Fruit fly (Drosophila melanogaster) whole organism, embryonic: ENCODE data around the gene CG15408.
A peak's percentile ranks its signal among the peaks of the same experiment; 100 is the strongest.

Experiments used
- ATbp ChIP-seq: fragments of 200-800 bp; sonication (Bioruptor generic); optimal IDR thresholded peaks from 2 replicates; lab custom pipeline; 2017; ENCODE audit warnings: missing biosample characterization, mild to moderate bottlenecking, missing genetic modification characterization, missing genetic modification reagents
- Adf1 ChIP-seq: fragments of 200-800 bp; sonication (Bioruptor generic); IDR thresholded peaks from 2 replicates; pipeline ENCODE4 v1.3.6; 2022; ENCODE audit warnings: missing biosample characterization, missing genetic modification characterization
- CG10959 ChIP-seq: fragments of 200-800 bp; sonication (Bioruptor generic); IDR thresholded peaks from 2 replicates; pipeline ENCODE4 v1.3.6; 2022; ENCODE audit warnings: missing biosample characterization, missing genetic modification characterization
- CG11085 ChIP-seq: fragments of 200-800 bp; sonication (Bioruptor generic); IDR thresholded peaks from 2 replicates; pipeline ENCODE4 v1.3.6; 2022; ENCODE audit warnings: missing biosample characterization, missing genetic modification characterization
- CG11093 ChIP-seq: fragments of 200-800 bp; sonication (Bioruptor generic); IDR thresholded peaks from 3 replicates; pipeline ENCODE4 v1.3.6; 2022; ENCODE audit warnings: missing biosample characterization, missing genetic modification characterization
- CG12155 ChIP-seq: fragments of 200-800 bp; sonication (Bioruptor generic); optimal IDR thresholded peaks from 3 replicates; lab custom pipeline; 2016; ENCODE audit warnings: missing biosample characterization, missing genetic modification characterization
- CG15601 ChIP-seq: fragments of 200-800 bp; sonication (Bioruptor generic); optimal IDR thresholded peaks from 3 replicates; lab custom pipeline; 2019; ENCODE audit warnings: missing biosample characterization, mild to moderate bottlenecking, missing genetic modification characterization, moderate library complexity
- CG1603 ChIP-seq: fragments of 200-800 bp; sonication (Bioruptor generic); optimal IDR thresholded peaks from 2 replicates; lab custom pipeline; 2019; ENCODE audit warnings: missing biosample characterization, mild to moderate bottlenecking, missing genetic modification characterization, moderate library complexity
- CG17361 ChIP-seq: fragments of 200-800 bp; sonication (Bioruptor generic); IDR thresholded peaks from 3 replicates; pipeline ENCODE4 v1.3.6; 2022; ENCODE audit warnings: missing biosample characterization, missing genetic modification characterization
- CG3726 ChIP-seq: fragments of 200-800 bp; sonication (Bioruptor generic); IDR thresholded peaks from 3 replicates; pipeline ENCODE4, ENCODE4 v1.3.6; 2022; ENCODE audit warnings: missing biosample characterization, missing genetic modification characterization
- CG4730 ChIP-seq: fragments of 200-800 bp; sonication (Bioruptor generic); IDR thresholded peaks from 2 replicates; pipeline ENCODE4 v1.3.6; 2022; ENCODE audit warnings: missing biosample characterization, missing genetic modification characterization
- CG4854 ChIP-seq: fragments of 200-800 bp; sonication (Bioruptor generic); optimal IDR thresholded peaks from 2 replicates; lab custom pipeline; 2016; ENCODE audit warnings: missing biosample characterization, missing genetic modification characterization, inconsistent platforms
- CG6175 ChIP-seq: fragments of 200-800 bp; sonication (Bioruptor generic); IDR thresholded peaks from 3 replicates; pipeline ENCODE4 v1.3.6; 2022; ENCODE audit warnings: missing biosample characterization, missing genetic modification characterization
- CG7786 ChIP-seq: fragments of 200-800 bp; sonication (Bioruptor generic); optimal IDR thresholded peaks from 2 replicates; lab custom pipeline; 2016; ENCODE audit warnings: missing biosample characterization, missing genetic modification characterization
- CG8388 ChIP-seq: fragments of 200-800 bp; sonication (Bioruptor generic); optimal IDR thresholded peaks from 2 replicates; lab custom pipeline; 2019; ENCODE audit warnings: missing biosample characterization, mild to moderate bottlenecking, missing genetic modification characterization, moderate library complexity
- CG8765 ChIP-seq: fragments of 200-800 bp; sonication (Bioruptor generic); IDR thresholded peaks from 2 replicates; pipeline ENCODE4 v1.3.6; 2022; ENCODE audit warnings: missing biosample characterization, missing genetic modification characterization
- CG9215 ChIP-seq: fragments of 200-800 bp; sonication (Bioruptor generic); IDR thresholded peaks from 2 replicates; pipeline ENCODE4 v1.3.6; 2022; ENCODE audit warnings: missing biosample characterization, missing genetic modification characterization
- D ChIP-seq, 2 experiments: fragments of 200-800 bp in 1 of 2; fragments of >200 bp in 1 of 2; sonication (Bioruptor generic) in 1 of 2; optimal IDR thresholded peaks; 2 replicates in 1 of 2; 3 replicates in 1 of 2; lab custom pipeline; 2017; ENCODE audit warnings: mild to moderate bottlenecking in 1 of 2, missing biosample characterization in 1 of 2, missing genetic modification characterization in 1 of 2, missing genetic modification reagents in 1 of 2
- D19B ChIP-seq: fragments of 200-800 bp; sonication (Bioruptor generic); optimal IDR thresholded peaks from 2 replicates; lab custom pipeline; 2017; ENCODE audit warnings: missing biosample characterization, mild to moderate bottlenecking, missing genetic modification characterization
- Doc3 ChIP-seq: fragments of 200-800 bp; sonication (Bioruptor generic); IDR thresholded peaks from 3 replicates; pipeline ENCODE4 v1.3.6; 2022; ENCODE audit warnings: missing biosample characterization, missing genetic modification characterization; ENCODE audit not compliant: partially characterized antibody
- ERR ChIP-seq: fragments of 200-800 bp; sonication (Bioruptor generic); optimal IDR thresholded peaks from 2 replicates; lab custom pipeline; 2016; ENCODE audit warnings: missing biosample characterization, missing genetic modification characterization
- Ets65A ChIP-seq: fragments of 200-800 bp; sonication (Bioruptor generic); peaks from one replicate; lab custom pipeline; 2016; ENCODE audit warnings: missing biosample characterization, missing genetic modification characterization
- HLH54F ChIP-seq: fragments of 200-800 bp; sonication (Bioruptor generic); optimal IDR thresholded peaks from 3 replicates; lab custom pipeline; 2016; ENCODE audit warnings: missing biosample characterization, missing genetic modification characterization
- HmgZ ChIP-seq: fragments of 200-800 bp; sonication (Bioruptor generic); optimal IDR thresholded peaks from 2 replicates; lab custom pipeline; 2018; ENCODE audit warnings: missing biosample characterization, mild to moderate bottlenecking, missing genetic modification characterization
- Hsf ChIP-seq: fragments of 200-800 bp; sonication (Bioruptor generic); optimal IDR thresholded peaks from 3 replicates; lab custom pipeline; 2016; ENCODE audit warnings: missing biosample characterization, missing genetic modification characterization
- Lhr ChIP-seq: fragments of 200-800 bp; sonication (Bioruptor generic); optimal IDR thresholded peaks from 3 replicates; lab custom pipeline; 2017; ENCODE audit warnings: mild to moderate bottlenecking, missing biosample characterization, missing genetic modification reagents, missing genetic modification characterization
- Med ChIP-seq: fragments of 200-800 bp; sonication (Bioruptor generic); peaks from one replicate; lab custom pipeline; 2016; ENCODE audit warnings: missing biosample characterization, missing genetic modification characterization, mild to moderate bottlenecking, inconsistent platforms, moderate library complexity
- Oaz ChIP-seq: fragments of 200-800 bp; sonication (Bioruptor generic); IDR thresholded peaks from 2 replicates; pipeline ENCODE4 v1.3.6; 2022; ENCODE audit warnings: missing biosample characterization, missing genetic modification characterization
- Pdp1 ChIP-seq, 2 experiments: fragments of 200-800 bp; sonication (Bioruptor generic); optimal IDR thresholded peaks; 3 replicates each; lab custom pipeline; 2016; ENCODE audit warnings: missing biosample characterization in 2 of 2, missing genetic modification characterization in 2 of 2, mild to moderate bottlenecking in 1 of 2, moderate library complexity in 1 of 2
- Tbp ChIP-seq: fragments of >200 bp; optimal IDR thresholded peaks from 2 replicates; lab custom pipeline; 2018; ENCODE audit warnings: missing biosample characterization, missing genetic modification characterization
- Trl ChIP-seq, 3 experiments: fragments of >200 bp in 2 of 3; fragments of 200-800 bp in 1 of 3; sonication (Bioruptor generic) in 1 of 3; optimal IDR thresholded peaks; 2 replicates in 1 of 3; 3 replicates in 2 of 3; lab custom pipeline; 2016 to 2017; ENCODE audit warnings: missing biosample characterization in 1 of 3, missing genetic modification characterization in 1 of 3
- Vsx1 ChIP-seq: fragments of 200-800 bp; sonication (Bioruptor generic); optimal IDR thresholded peaks from 2 replicates; lab custom pipeline; 2017; ENCODE audit warnings: missing biosample characterization, mild to moderate bottlenecking, missing genetic modification characterization, missing genetic modification reagents
- aop ChIP-seq: fragments of 200-800 bp; sonication (Bioruptor generic); IDR thresholded peaks from 2 replicates; pipeline ENCODE4 v1.3.6; 2022; ENCODE audit warnings: missing biosample characterization, missing genetic modification characterization
- br ChIP-seq: fragments of >200 bp; optimal IDR thresholded peaks from 2 replicates; lab custom pipeline; 2017
- cad ChIP-seq: fragments of >200 bp; optimal IDR thresholded peaks from 2 replicates; lab custom pipeline; 2017; ENCODE audit warnings: missing biosample characterization, missing genetic modification characterization
- crol ChIP-seq: fragments of 200-800 bp; sonication (Bioruptor generic); IDR thresholded peaks from 2 replicates; pipeline ENCODE4 v1.3.6; 2022; ENCODE audit warnings: missing biosample characterization, missing genetic modification characterization
- dmrt99B ChIP-seq: fragments of 200-800 bp; sonication (Bioruptor generic); optimal IDR thresholded peaks from 2 replicates; lab custom pipeline; 2018; ENCODE audit warnings: missing biosample characterization, mild to moderate bottlenecking, missing genetic modification characterization, moderate library complexity
- gsb ChIP-seq: fragments of 200-800 bp; sonication (Bioruptor generic); IDR thresholded peaks from 2 replicates; pipeline ENCODE4 v1.3.6; 2022; ENCODE audit warnings: missing biosample characterization, missing genetic modification characterization
- luna ChIP-seq: fragments of 200-800 bp; sonication (Bioruptor generic); optimal IDR thresholded peaks from 2 replicates; lab custom pipeline; 2016; ENCODE audit warnings: missing biosample characterization, missing genetic modification characterization
- maf-S ChIP-seq: fragments of 200-800 bp; sonication (Bioruptor generic); optimal IDR thresholded peaks from 2 replicates; lab custom pipeline; 2016; ENCODE audit warnings: missing biosample characterization, missing genetic modification characterization
- mam ChIP-seq: fragments of 200-800 bp; sonication (Bioruptor generic); optimal IDR thresholded peaks from 3 replicates; lab custom pipeline; 2016; ENCODE audit warnings: missing biosample characterization, missing genetic modification characterization
- pros ChIP-seq: fragments of 200-800 bp; sonication (Bioruptor generic); optimal IDR thresholded peaks from 3 replicates; lab custom pipeline; 2019; ENCODE audit warnings: missing biosample characterization, mild to moderate bottlenecking, missing genetic modification characterization, moderate library complexity
- pzg ChIP-seq: fragments of 200-800 bp; sonication (Bioruptor generic); optimal IDR thresholded peaks from 3 replicates; lab custom pipeline; 2018; ENCODE audit warnings: missing biosample characterization, mild to moderate bottlenecking, missing genetic modification characterization, moderate library complexity
- schlank ChIP-seq: fragments of 200-800 bp; sonication (Bioruptor generic); optimal IDR thresholded peaks from 2 replicates; lab custom pipeline; 2018; ENCODE audit warnings: missing biosample characterization, mild to moderate bottlenecking, missing genetic modification characterization
- so ChIP-seq: fragments of 200-800 bp; sonication (Bioruptor generic); IDR thresholded peaks from 3 replicates; pipeline ENCODE4 v1.3.6; 2022; ENCODE audit warnings: missing biosample characterization, missing genetic modification characterization
- sr ChIP-seq: fragments of 200-800 bp; sonication (Bioruptor generic); IDR thresholded peaks from 3 replicates; pipeline ENCODE4 v1.3.6; 2022; ENCODE audit warnings: missing biosample characterization, missing genetic modification characterization
- stwl ChIP-seq: fragments of 200-800 bp; sonication (Bioruptor generic); optimal IDR thresholded peaks from 3 replicates; lab custom pipeline; 2018; ENCODE audit warnings: missing biosample characterization, mild to moderate bottlenecking, missing genetic modification characterization, moderate library complexity
- tgo ChIP-seq: fragments of 200-800 bp; sonication (Bioruptor generic); IDR thresholded peaks from 3 replicates; pipeline ENCODE4 v1.3.6; 2022; ENCODE audit warnings: missing biosample characterization, missing genetic modification characterization
- unpg ChIP-seq: fragments of 200-800 bp; sonication (Bioruptor generic); optimal IDR thresholded peaks from 3 replicates; lab custom pipeline; 2018; ENCODE audit warnings: missing biosample characterization, mild to moderate bottlenecking, missing genetic modification characterization, moderate library complexity
- zfh2 ChIP-seq: fragments of 200-800 bp; sonication (Bioruptor generic); optimal IDR thresholded peaks from 2 replicates; lab custom pipeline; 2016; ENCODE audit warnings: missing biosample characterization, missing genetic modification characterization

CG15408 gene

DNA sequence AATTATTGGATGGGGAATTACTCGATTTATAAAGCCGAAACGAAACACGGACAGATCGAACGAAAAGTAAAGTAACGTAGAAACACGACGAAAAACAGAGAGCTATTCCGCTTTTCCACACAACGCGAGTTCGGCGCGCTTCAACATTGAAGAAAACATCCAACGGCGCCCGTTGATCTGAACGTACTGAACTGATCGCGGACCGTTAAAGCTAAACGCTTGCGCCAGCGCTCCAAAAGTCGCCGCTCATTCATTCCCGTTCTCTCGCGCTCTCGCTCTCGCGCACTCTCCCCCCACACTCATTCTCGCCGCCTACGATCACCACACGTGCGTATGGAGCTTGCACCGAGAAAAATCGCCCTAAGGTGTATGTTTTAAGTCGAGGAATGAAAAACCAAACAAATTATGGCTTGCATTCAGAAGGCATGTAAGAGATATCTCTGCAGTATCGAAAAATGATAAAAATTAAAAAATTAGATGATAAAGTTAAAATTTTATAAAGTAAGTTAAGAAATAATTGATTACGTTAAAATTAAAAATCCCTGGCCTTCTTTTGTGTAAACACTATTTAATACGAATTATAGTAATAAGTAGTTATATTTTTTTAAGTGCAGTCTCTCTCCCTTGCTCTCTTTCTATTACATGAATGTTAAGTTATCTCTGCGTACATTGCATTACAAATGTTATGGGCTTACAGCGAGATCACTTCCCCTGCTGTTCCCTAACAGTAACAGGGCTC lies 22.2 kb downstream of the CG15408 start, which contains the start of gene E23 (continued):
- TF ChIP-seq pzg (GFP tag; lab: Kevin White, UChicago) (peak; percentile 13), CG6175 (GFP tag; lab: Robert Waterston, UW) (peak; percentile 95), Doc3 (no peak), CG8765 (GFP tag; lab: Robert Waterston, UW) (peak; percentile 89), Tbp (GFP tag; lab: Kevin White, UChicago) (no peak), mam (peak; percentile 95), sr (peak; percentile 98), gsb (peak; percentile 97), Vsx1 (GFP tag; lab: Kevin White, UChicago) (peak; percentile 97), CG1603 (tag; lab: Kevin White, UChicago) (peak; percentile 88), luna (GFP tag; lab: Kevin White, UChicago) (peak; percentile 80), Hsf (GFP tag; lab: Kevin White, UChicago) (peak; percentile 98), CG9215 (GFP tag; lab: Robert Waterston, UW) (peak; percentile 95), CG12155 (GFP tag; lab: Kevin White, UChicago) (peak; percentile 97), Med (peak; percentile 98), CG7786 (GFP tag; lab: Kevin White, UChicago) (peak; percentile 94), maf-S (peak; percentile 93), CG4854 (GFP tag; lab: Kevin White, UChicago) (peak; percentile 96), CG4730 (GFP tag; lab: Robert Waterston, UW) (peak; percentile 96), CG11085 (GFP tag; lab: Robert Waterston, UW) (peak; percentile 95), schlank (tag; lab: Kevin White, UChicago) (peak; percentile 92), D (optimal IDR thresholded peaks at IDR 0.05; lab: Kevin White, UChicago) (no peak), D (GFP tag; optimal IDR thresholded peaks at IDR 0.05; lab: Kevin White, UChicago) (peak; percentile 99), ATbp (GFP tag; lab: Kevin White, UChicago) (peak; percentile 99), so (peak; percentile 98), br (lab: Kevin White, UChicago) (no peak), crol (GFP tag; lab: Robert Waterston, UW) (peak; percentile 92), Lhr (GFP tag; lab: Kevin White, UChicago) (peak; percentile 97), zfh2 (GFP tag; lab: Kevin White, UChicago) (peak; percentile 97), Trl (optimal IDR thresholded peaks at IDR 0.05; lab: Kevin White, UChicago) (peak; percentile 88 to 97), Trl (GFP tag; optimal IDR thresholded peaks at IDR 0.05; lab: Kevin White, UChicago) (peak; percentile 94), aop (GFP tag; lab: Robert Waterston, UW) (peak; percentile 90), unpg (GFP tag; lab: Kevin White, UChicago) (peak; percentile 99), CG10959 (GFP tag; lab: Robert Waterston, UW) (peak; percentile 95), stwl (tag; lab: Kevin White, UChicago) (peak; percentile 55), CG15601 (tag; lab: Kevin White, UChicago) (peak; percentile 99), D19B (GFP tag; lab: Kevin White, UChicago) (peak; percentile 92), CG17361 (GFP tag; lab: Robert Waterston, UW) (peak; percentile 99), CG11093 (GFP tag; lab: Robert Waterston, UW) (peak; percentile 96), dmrt99B (tag; lab: Kevin White, UChicago) (peak; percentile 99), ERR (GFP tag; lab: Kevin White, UChicago) (peak; percentile 89), HLH54F (GFP tag; lab: Kevin White, UChicago) (peak; percentile 97), Oaz (GFP tag; lab: Robert Waterston, UW) (peak; percentile 96), pros (GFP tag; lab: Kevin White, UChicago) (peak; percentile 80), cad (GFP tag; lab: Kevin White, UChicago) (no peak), Adf1 (peak; percentile 86), CG8388 (GFP tag; lab: Kevin White, UChicago) (peak; percentile 99), HmgZ (tag; lab: Kevin White, UChicago) (peak; percentile 98), Pdp1 (GFP tag; optimal IDR thresholded peaks at IDR 0.05; lab: Kevin White, UChicago) (peak; percentile 93 to 96), CG3726 (GFP tag; lab: Robert Waterston, UW) (peak; percentile 97), Ets65A (GFP tag; lab: Kevin White, UChicago) (peak; percentile 99), tgo (GFP tag; lab: Robert Waterston, UW) (peak; percentile 99)
